Fruit fly (Drosophila melanogaster): ENCODE data around the gene GC1.

Gene GC1

dm6 chr3R:12010202-12010824 is 42.8 kb downstream of the GC1 start, which contains the start of the genes KLHL18 and GCC185 (continued):
- TF ChIP-seq NC2β (GFP tag; optimal IDR thresholded peaks at IDR 0.05) (no peak), pan (optimal IDR thresholded peaks at IDR 0.05) (no peak), pan (GFP tag; optimal IDR thresholded peaks at IDR 0.05 in 1 of 2, IDR thresholded peaks at IDR 0.05 in 1 of 2) (peak in 1 of 2 experiments; percentile 59), CG1602 (GFP tag; optimal IDR thresholded peaks at IDR 0.05) (peak; percentile 80), lmd (GFP tag; IDR thresholded peaks at IDR 0.05) (peak; percentile 86), CG17328 (GFP tag; IDR thresholded peaks at IDR 0.05) (no peak), CG7556 (GFP tag; optimal IDR thresholded peaks at IDR 0.05) (no peak), Eip74EF (GFP tag; optimal IDR thresholded peaks at IDR 0.05) (no peak), Mes4 (GFP tag; optimal IDR thresholded peaks at IDR 0.05) (no peak), jumu (GFP tag; optimal IDR thresholded peaks at IDR 0.05) (peak; percentile 66), CG10431 (GFP tag; optimal IDR thresholded peaks at IDR 0.05) (no peak), CG17612 (GFP tag; IDR thresholded peaks at IDR 0.05) (no peak), vnd (GFP tag; IDR thresholded peaks at IDR 0.05; ENCODE audit: partially characterized antibody) (peak; percentile 83), knrl (GFP tag; IDR thresholded peaks at IDR 0.05; ENCODE audit: partially characterized antibody) (peak; percentile 93), zf30C (GFP tag; optimal IDR thresholded peaks at IDR 0.05) (no peak), lola (GFP tag; optimal IDR thresholded peaks at IDR 0.05) (peak in 1 of 3 experiments; percentile 81), da (GFP tag; optimal IDR thresholded peaks at IDR 0.05) (no peak), usp (GFP tag; optimal IDR thresholded peaks at IDR 0.05) (no peak), CG17385 (GFP tag; optimal IDR thresholded peaks at IDR 0.05) (no peak), lilli (GFP tag; optimal IDR thresholded peaks at IDR 0.05) (peak; percentile 84), Bgb (GFP tag; IDR thresholded peaks at IDR 0.05; ENCODE audit: partially characterized antibody) (peak; percentile 72), maf-S (GFP tag; optimal IDR thresholded peaks at IDR 0.05) (peak; percentile 62), wdn (GFP tag; IDR thresholded peaks at IDR 0.05) (peak; percentile 48; the same call in 1 of the 2 replicates), Kr (GFP tag; optimal IDR thresholded peaks at IDR 0.05) (no peak), CG2875 (GFP tag; optimal IDR thresholded peaks at IDR 0.05) (no peak), fd64A (GFP tag; optimal IDR thresholded peaks at IDR 0.05) (no peak), CG5245 (GFP tag; optimal IDR thresholded peaks at IDR 0.05) (peak; percentile 51), CTCF (GFP tag; optimal IDR thresholded peaks at IDR 0.05) (no peak), CG4282 (GFP tag; optimal IDR thresholded peaks at IDR 0.05) (peak; percentile 22), CoRest (tag; optimal IDR thresholded peaks at IDR 0.05) (peak; percentile 90), ab (GFP tag; optimal IDR thresholded peaks at IDR 0.05) (no peak), Abd-B (GFP tag; optimal IDR thresholded peaks at IDR 0.05) (peak; percentile 92), otp (GFP tag; IDR thresholded peaks at IDR 0.05) (no peak), Dip2 (GFP tag; IDR thresholded peaks at IDR 0.05) (peak; percentile 36; the same call in 1 of the 2 replicates), Six4 (GFP tag; optimal IDR thresholded peaks at IDR 0.05) (peak; percentile 64), ap (GFP tag; IDR thresholded peaks at IDR 0.05) (0 out of 2 replicates have a peak, but pooled peaks have one; percentile 10), nau (GFP tag; optimal IDR thresholded peaks at IDR 0.05) (no peak), Ada2b (GFP tag; IDR thresholded peaks at IDR 0.05) (peak; percentile 73), Lim3 (GFP tag; IDR thresholded peaks at IDR 0.05) (no peak), CG1529 (GFP tag; optimal IDR thresholded peaks at IDR 0.05) (no peak), hkb (optimal IDR thresholded peaks at IDR 0.05) (peak; percentile 65), hkb (GFP tag; IDR thresholded peaks at IDR 0.05) (0 out of 2 replicates have a peak, but pooled peaks have one; percentile 41), CG4707 (GFP tag; optimal IDR thresholded peaks at IDR 0.05) (no peak), CG7372 (GFP tag; IDR thresholded peaks at IDR 0.05) (peak; percentile 64), CG10267 (tag; optimal IDR thresholded peaks at IDR 0.05) (peak; percentile 80), Nf-YA (GFP tag; IDR thresholded peaks at IDR 0.05) (no peak), tup (GFP tag; optimal IDR thresholded peaks at IDR 0.05) (no peak), CG11247 (GFP tag; IDR thresholded peaks at IDR 0.05) (peak; percentile 53; the same call in 1 of the 2 replicates), CG6683 (GFP tag; optimal IDR thresholded peaks at IDR 0.05) (peak; percentile 27), pb (GFP tag; optimal IDR thresholded peaks at IDR 0.05) (no peak), CG31365 (tag; optimal IDR thresholded peaks at IDR 0.05) (no peak)
